Worm (Caenorhabditis elegans): ENCODE measurements around the gene F42G10.1.

ce11 chrX:10027556-10027955 is 5.6 kb upstream of the F42G10.1 start, which contains the start of gene mkk-4:
- TF ChIP-seq ama-1 (optimal IDR thresholded peaks at IDR 0.05) (no peak), scrt-1 (GFP tag; IDR thresholded peaks at IDR 0.05) (no peak), ceh-36 (tag; optimal IDR thresholded peaks at IDR 0.05) (no peak), pes-1 (GFP tag; IDR thresholded peaks at IDR 0.05) (no peak)
